Worm (Caenorhabditis elegans) whole organism, L1 larva: ENCODE results near the gene spp-28.

Experiments
- C04F5.9 ChIP-seq: sonication (generic microtip); optimal IDR thresholded peaks from 2 replicates; lab custom pipeline; 2016; ENCODE audit warnings: missing genetic modification characterization, missing compliant biosample characterization
- C16A3.4 ChIP-seq: fragments of 150-350 bp; optimal IDR thresholded peaks from 2 replicates; lab custom pipeline; 2014; ENCODE audit warnings: missing biosample characterization, missing genetic modification characterization
- F16B12.6 ChIP-seq: fragments of 150-350 bp; optimal IDR thresholded peaks from 2 replicates; lab custom pipeline; 2014; ENCODE audit warnings: missing biosample characterization, missing genetic modification characterization
- Y116A8C.19 ChIP-seq: sonication (generic microtip); optimal IDR thresholded peaks from 2 replicates; lab custom pipeline; 2016; ENCODE audit warnings: missing compliant biosample characterization, missing genetic modification characterization, borderline replicate concordance
- aha-1 ChIP-seq: fragments of 150-350 bp; optimal IDR thresholded peaks from 2 replicates; lab custom pipeline; 2014; ENCODE audit warnings: missing biosample characterization, missing genetic modification characterization
- ceh-63 ChIP-seq: fragments of 200-800 bp; sonication (Bioruptor generic); optimal IDR thresholded peaks from 2 replicates; lab custom pipeline; 2018; ENCODE audit warnings: mild to moderate bottlenecking, missing genetic modification characterization, missing compliant biosample characterization
- ceh-8 ChIP-seq: fragments of 200-800 bp; sonication (Bioruptor generic); optimal IDR thresholded peaks from 2 replicates; lab custom pipeline; 2018; ENCODE audit warnings: mild to moderate bottlenecking, missing genetic modification characterization, moderate library complexity, missing compliant biosample characterization
- ceh-82 ChIP-seq, 3 experiments: fragments of 150-350 bp in 1 of 3; sonication (generic microtip) in 2 of 3; optimal IDR thresholded peaks; 2 replicates each; lab custom pipeline; 2014 to 2017; ENCODE audit warnings: missing biosample characterization in 3 of 3, missing genetic modification characterization in 3 of 3
- dpl-1 ChIP-seq, 3 experiments: fragments of 150-350 bp in 2 of 3; sonication (generic microtip) in 1 of 3; optimal IDR thresholded peaks; 2 replicates each; lab custom pipeline; 2014 to 2017; ENCODE audit warnings: missing biosample characterization in 3 of 3, missing genetic modification characterization in 3 of 3, missing genetic modification reagents in 3 of 3
- dsc-1 ChIP-seq: sonication (generic microtip); optimal IDR thresholded peaks from 2 replicates; lab custom pipeline; 2016; ENCODE audit warnings: mild to moderate bottlenecking, missing genetic modification characterization, missing compliant biosample characterization
- efl-1 ChIP-seq, 4 experiments: fragments of 150-350 bp; optimal IDR thresholded peaks in 3 of 4; peaks in 1 of 4; 1 replicate in 1 of 4; 2 replicates in 3 of 4; lab custom pipeline; 2014; ENCODE audit warnings: missing biosample characterization in 2 of 4, missing genetic modification characterization in 2 of 4, missing genetic modification reagents in 2 of 4
- elt-2 ChIP-seq: sonication (generic microtip); optimal IDR thresholded peaks from 2 replicates; lab custom pipeline; 2016; ENCODE audit warnings: missing genetic modification characterization, mild to moderate bottlenecking, inconsistent platforms, missing compliant biosample characterization, missing genetic modification reagents
- ets-5 ChIP-seq: fragments of 200-800 bp; sonication (Bioruptor generic); IDR thresholded peaks from 2 replicates; pipeline ENCODE4 v1.3.6; 2022; ENCODE audit warnings: missing genetic modification characterization, missing compliant biosample characterization
- fkh-10 ChIP-seq: sonication (generic microtip); optimal IDR thresholded peaks from 2 replicates; lab custom pipeline; 2017; ENCODE audit warnings: missing biosample characterization, missing genetic modification reagents, missing genetic modification characterization
- fkh-4 ChIP-seq: sonication (generic microtip); optimal IDR thresholded peaks from 2 replicates; lab custom pipeline; 2016; ENCODE audit warnings: missing compliant biosample characterization, missing genetic modification characterization, borderline replicate concordance
- fos-1 ChIP-seq: fragments of 150-350 bp; optimal IDR thresholded peaks from 2 replicates; lab custom pipeline; 2014; ENCODE audit warnings: missing biosample characterization, missing genetic modification characterization
- grh-1 ChIP-seq: fragments of 200-800 bp; sonication (Bioruptor generic); IDR thresholded peaks from 2 replicates; pipeline ENCODE4 v1.3.6; 2022; ENCODE audit warnings: missing genetic modification reagents, missing genetic modification characterization, missing compliant biosample characterization
- hlh-17 ChIP-seq: fragments of 200-800 bp; sonication (Bioruptor generic); optimal IDR thresholded peaks from 2 replicates; lab custom pipeline; 2018; ENCODE audit warnings: missing genetic modification characterization, mild to moderate bottlenecking, missing compliant biosample characterization, moderate library complexity, borderline replicate concordance
- hlh-4 ChIP-seq: sonication (generic microtip); optimal IDR thresholded peaks from 2 replicates; lab custom pipeline; 2016; ENCODE audit warnings: mild to moderate bottlenecking, missing genetic modification characterization, missing compliant biosample characterization
- hpl-2 ChIP-seq: fragments of 150-350 bp; optimal IDR thresholded peaks from 2 replicates; lab custom pipeline; 2014; ENCODE audit warnings: missing biosample characterization, missing genetic modification reagents, missing genetic modification characterization
- irx-1 ChIP-seq: sonication (generic microtip); optimal IDR thresholded peaks from 2 replicates; lab custom pipeline; 2016; ENCODE audit warnings: missing genetic modification characterization, missing compliant biosample characterization
- isw-1 ChIP-seq: fragments of 200-800 bp; sonication (Bioruptor generic); IDR thresholded peaks from 2 replicates; pipeline ENCODE4 v1.3.6; 2022; ENCODE audit warnings: missing genetic modification characterization, missing compliant biosample characterization
- lin-13 ChIP-seq: fragments of 150-350 bp; optimal IDR thresholded peaks from 2 replicates; lab custom pipeline; 2014; ENCODE audit warnings: missing biosample characterization, missing genetic modification reagents, missing genetic modification characterization
- lin-14 ChIP-seq: fragments of 200-800 bp; sonication (Bioruptor generic); optimal IDR thresholded peaks from 2 replicates; lab custom pipeline; 2018; ENCODE audit warnings: mild to moderate bottlenecking, missing genetic modification characterization, moderate library complexity, missing compliant biosample characterization
- lin-15B ChIP-seq: fragments of 150-350 bp; sonication (generic microtip); optimal IDR thresholded peaks from 3 replicates; lab custom pipeline; 2014; ENCODE audit warnings: missing biosample characterization, missing genetic modification characterization
- lin-35 ChIP-seq, 2 experiments: fragments of 150-350 bp; optimal IDR thresholded peaks; 2 replicates each; lab custom pipeline; 2014; ENCODE audit warnings: missing biosample characterization in 2 of 2, missing genetic modification characterization in 2 of 2, missing genetic modification reagents in 2 of 2
- lir-3 ChIP-seq: sonication (generic microtip); optimal IDR thresholded peaks from 2 replicates; lab custom pipeline; 2016; ENCODE audit warnings: mild to moderate bottlenecking, missing genetic modification characterization, moderate library complexity, missing compliant biosample characterization; ENCODE audit not compliant: poor library complexity
- lsy-2 ChIP-seq, 2 experiments: fragments of 150-350 bp; optimal IDR thresholded peaks; 2 replicates each; lab custom pipeline; 2014; ENCODE audit warnings: missing biosample characterization in 2 of 2, missing genetic modification characterization in 2 of 2
- mdl-1 ChIP-seq, 2 experiments: fragments of 150-350 bp; optimal IDR thresholded peaks; 2 replicates each; lab custom pipeline; 2014 to 2017; ENCODE audit warnings: missing biosample characterization in 2 of 2, missing genetic modification characterization in 2 of 2, inconsistent platforms in 1 of 2
- mep-1 ChIP-seq: fragments of 150-350 bp; optimal IDR thresholded peaks from 2 replicates; lab custom pipeline; 2014; ENCODE audit warnings: missing biosample characterization, missing genetic modification characterization
- nhr-12 ChIP-seq: sonication (generic microtip); optimal IDR thresholded peaks from 2 replicates; lab custom pipeline; 2017; ENCODE audit warnings: missing biosample characterization, missing genetic modification characterization
- nhr-19 ChIP-seq: fragments of 200-800 bp; sonication (Bioruptor generic); conservative IDR thresholded peaks from 2 replicates; pipeline ENCODE4 v1.3.6; 2022; ENCODE audit warnings: missing genetic modification characterization, missing compliant biosample characterization
- nhr-20 ChIP-seq: sonication (generic microtip); optimal IDR thresholded peaks from 2 replicates; lab custom pipeline; 2016; ENCODE audit warnings: mild to moderate bottlenecking, missing genetic modification characterization, missing compliant biosample characterization
- nhr-237 ChIP-seq: fragments of 150-350 bp; optimal IDR thresholded peaks from 2 replicates; lab custom pipeline; 2014; ENCODE audit warnings: missing biosample characterization, missing genetic modification characterization
- nhr-47 ChIP-seq: sonication (generic microtip); optimal IDR thresholded peaks from 2 replicates; lab custom pipeline; 2016; ENCODE audit warnings: mild to moderate bottlenecking, missing genetic modification characterization, moderate library complexity, missing compliant biosample characterization
- nhr-76 ChIP-seq: sonication (generic microtip); optimal IDR thresholded peaks from 2 replicates; lab custom pipeline; 2017; ENCODE audit warnings: missing biosample characterization, missing genetic modification characterization
- nhr-84 ChIP-seq: sonication (generic microtip); optimal IDR thresholded peaks from 2 replicates; lab custom pipeline; 2017; ENCODE audit warnings: missing biosample characterization, missing genetic modification characterization
- pqm-1 ChIP-seq: sonication (generic microtip); optimal IDR thresholded peaks from 3 replicates; lab custom pipeline; 2017; ENCODE audit warnings: missing biosample characterization, missing genetic modification characterization
- rnt-1 ChIP-seq: sonication (generic microtip); optimal IDR thresholded peaks from 2 replicates; lab custom pipeline; 2016; ENCODE audit warnings: mild to moderate bottlenecking, missing genetic modification characterization, moderate library complexity, missing compliant biosample characterization
- snpc-4 ChIP-seq: fragments of 150-350 bp; optimal IDR thresholded peaks from 2 replicates; lab custom pipeline; 2014; ENCODE audit warnings: missing biosample characterization, missing genetic modification characterization
- snu-23 ChIP-seq: sonication (generic microtip); optimal IDR thresholded peaks from 2 replicates; lab custom pipeline; 2016; ENCODE audit warnings: missing genetic modification characterization, missing compliant biosample characterization
- sox-4 ChIP-seq: sonication (generic microtip); optimal IDR thresholded peaks from 2 replicates; lab custom pipeline; 2016; ENCODE audit warnings: missing genetic modification characterization, missing compliant biosample characterization
- sptf-1 ChIP-seq: fragments of 150-350 bp; optimal IDR thresholded peaks from 2 replicates; lab custom pipeline; 2014; ENCODE audit warnings: missing biosample characterization, missing genetic modification characterization
- sup-37 ChIP-seq: fragments of 200-800 bp; sonication (Bioruptor generic); optimal IDR thresholded peaks from 2 replicates; lab custom pipeline; 2018; ENCODE audit warnings: mild to moderate bottlenecking, missing genetic modification characterization, missing compliant biosample characterization
- tbx-2 ChIP-seq: sonication (generic microtip); optimal IDR thresholded peaks from 2 replicates; lab custom pipeline; 2016; ENCODE audit warnings: missing genetic modification characterization, missing compliant biosample characterization
- tlp-1 ChIP-seq: fragments of 150-350 bp; optimal IDR thresholded peaks from 2 replicates; lab custom pipeline; 2014; ENCODE audit warnings: missing biosample characterization, missing genetic modification characterization
- unc-98 ChIP-seq: fragments of 200-800 bp; sonication (Bioruptor generic); IDR thresholded peaks from 2 replicates; pipeline ENCODE4 v1.3.6; 2022; ENCODE audit warnings: missing genetic modification characterization, missing compliant biosample characterization
- zag-1 ChIP-seq: fragments of 150-350 bp; optimal IDR thresholded peaks from 2 replicates; lab custom pipeline; 2014; ENCODE audit warnings: missing biosample characterization, missing genetic modification characterization
- zip-4 ChIP-seq: fragments of 200-800 bp; sonication (Bioruptor generic); optimal IDR thresholded peaks from 2 replicates; lab custom pipeline; 2018; ENCODE audit warnings: mild to moderate bottlenecking, missing genetic modification characterization, moderate library complexity, missing compliant biosample characterization
- ztf-11 ChIP-seq, 2 experiments: sonication (generic microtip); optimal IDR thresholded peaks; 2 replicates each; lab custom pipeline; 2016 to 2017; ENCODE audit warnings: missing genetic modification characterization in 2 of 2, missing biosample characterization in 1 of 2, missing compliant biosample characterization in 1 of 2
- ztf-4 ChIP-seq: fragments of 150-350 bp; optimal IDR thresholded peaks from 2 replicates; lab custom pipeline; 2014; ENCODE audit warnings: missing biosample characterization, missing genetic modification characterization

spp-28 gene

ce11 chrIII:4195306-4196008 is 5.3 kb upstream of the spp-28 start:
- TF ChIP-seq C04F5.9 (no peak), ceh-82 (tag; optimal IDR thresholded peaks at IDR 0.05; lab: Kevin White, UChicago) (no peak), zip-4 (GFP tag; lab: Kevin White, UChicago) (peak; percentile 28), lin-13 (GFP tag; lab: Kevin White, UChicago) (peak; percentile 25), dpl-1 (GFP tag; optimal IDR thresholded peaks at IDR 0.05; lab: Kevin White, UChicago) (no peak), hlh-17 (peak; percentile 5), ceh-8 (peak; percentile 44), tbx-2 (tag; lab: Kevin White, UChicago) (peak; percentile 5), sup-37 (GFP tag; lab: Kevin White, UChicago) (peak; percentile 41), pqm-1 (no peak), fkh-10 (no peak), nhr-84 (tag; lab: Kevin White, UChicago) (no peak), rnt-1 (peak; percentile 53), lin-15B (tag; lab: Kevin White, UChicago) (no peak), nhr-12 (no peak), nhr-47 (tag; lab: Kevin White, UChicago) (peak; percentile 59), isw-1 (GFP tag; lab: Robert Waterston, UW) (no peak), sox-4 (tag; lab: Kevin White, UChicago) (no peak), irx-1 (tag; lab: Kevin White, UChicago) (peak; percentile 35), mdl-1 (tag; optimal IDR thresholded peaks at IDR 0.05; lab: Kevin White, UChicago) (no peak), lsy-2 (tag; optimal IDR thresholded peaks at IDR 0.05; lab: Kevin White, UChicago) (peak; percentile 2 to 51), hpl-2 (GFP tag; lab: Kevin White, UChicago) (peak; percentile 39), mep-1 (tag; lab: Kevin White, UChicago) (no peak), nhr-19 (GFP tag; lab: Robert Waterston, UW) (peak; percentile 60), dsc-1 (tag; lab: Kevin White, UChicago) (peak; percentile 64), aha-1 (tag; lab: Kevin White, UChicago) (no peak), F16B12.6 (no peak), hlh-4 (tag; lab: Kevin White, UChicago) (no peak), snpc-4 (no peak), lir-3 (peak; percentile 11), unc-98 (GFP tag; lab: Robert Waterston, UW) (no peak), tlp-1 (no peak), efl-1 (optimal IDR thresholded peaks at IDR 0.05; lab: Kevin White, UChicago) (peak; percentile 44 to 50), efl-1 (GFP tag; optimal IDR thresholded peaks at IDR 0.05 in 1 of 2; lab: Kevin White, UChicago) (peak in 1 of 2 experiments; percentile 8), snu-23 (GFP tag; lab: Kevin White, UChicago) (peak; percentile 49), ets-5 (GFP tag; lab: Robert Waterston, UW) (no peak), sptf-1 (tag; lab: Kevin White, UChicago) (no peak), ztf-4 (tag; lab: Kevin White, UChicago) (peak; percentile 72), nhr-237 (no peak), nhr-20 (tag; lab: Kevin White, UChicago) (peak; percentile 37), ztf-11 (tag; optimal IDR thresholded peaks at IDR 0.05; lab: Kevin White, UChicago) (no peak), fkh-4 (tag; lab: Kevin White, UChicago) (peak; percentile 32), lin-35 (GFP tag; optimal IDR thresholded peaks at IDR 0.05; lab: Kevin White, UChicago) (peak in 1 of 2 experiments; percentile 34), nhr-76 (no peak), zag-1 (tag; lab: Kevin White, UChicago) (no peak), grh-1 (GFP tag; lab: Robert Waterston, UW) (no peak; the same call in 1 of the 2 replicates), Y116A8C.19 (tag; lab: Kevin White, UChicago) (no peak), C16A3.4 (tag; lab: Kevin White, UChicago) (peak; percentile 43), fos-1 (tag; lab: Kevin White, UChicago) (peak; percentile 35), lin-14 (GFP tag; lab: Kevin White, UChicago) (peak; percentile 22), elt-2 (tag; lab: Kevin White, UChicago) (peak; percentile 60), ceh-63 (GFP tag; lab: Kevin White, UChicago) (no peak)
